Worm (Caenorhabditis elegans): ENCODE results near the gene larp-1.

DNA sequence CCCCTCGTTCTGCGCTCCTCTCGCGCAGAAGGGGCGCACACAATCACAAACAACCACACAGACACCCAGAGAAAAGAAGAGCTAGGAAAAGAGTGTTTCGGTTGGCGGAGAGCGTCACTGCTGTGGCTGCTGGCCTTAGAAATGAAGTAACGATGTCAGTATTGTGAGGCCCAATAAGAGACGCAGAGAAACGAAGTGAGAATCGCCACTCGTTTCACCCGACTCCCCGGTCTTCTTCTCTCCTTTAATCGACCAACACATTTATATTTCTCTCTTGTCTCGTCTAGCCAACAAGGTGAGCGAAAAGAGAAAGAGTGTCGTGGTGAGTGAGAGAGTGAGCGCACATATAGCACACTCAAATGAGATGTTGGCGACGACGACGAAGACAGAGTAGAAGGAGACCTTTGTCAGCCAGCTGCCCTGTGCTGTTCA, 3.5 kb downstream of the larp-1 start:
- TF ChIP-seq R02D3.7 (tag; optimal IDR thresholded peaks at IDR 0.05) (peak; percentile 55), unc-62 (GFP tag; optimal IDR thresholded peaks at IDR 0.05) (peak; percentile 51), nhr-237 (tag; optimal IDR thresholded peaks at IDR 0.05) (no peak), nhr-76 (tag; optimal IDR thresholded peaks at IDR 0.05) (no peak), nhr-12 (tag; optimal IDR thresholded peaks at IDR 0.05) (no peak), fkh-10 (GFP tag; optimal IDR thresholded peaks at IDR 0.05) (peak; percentile 12), ama-1 (optimal IDR thresholded peaks at IDR 0.05) (peak; percentile 44), nhr-77 (tag; optimal IDR thresholded peaks at IDR 0.05) (no peak), pha-4 (tag; optimal IDR thresholded peaks at IDR 0.05) (peak; percentile 87), ZK546.5 (tag; optimal IDR thresholded peaks at IDR 0.05) (no peak), ceh-16 (tag; optimal IDR thresholded peaks at IDR 0.05) (peak; percentile 12), nfya-1 (tag; optimal IDR thresholded peaks at IDR 0.05; ENCODE audit: insufficient read depth) (peak; percentile 91)

Measured in whole organism, L3 larva.